Fruit fly (Drosophila melanogaster) whole organism, prepupa: Measurements from ENCODE around the gene RNaseX25.

Source experiments
- CG6163 ChIP-seq: fragments of 200-800 bp; sonication (Bioruptor generic); IDR thresholded peaks from 3 replicates; pipeline ENCODE4 v1.3.6; 2022; ENCODE audit warnings: missing biosample characterization, missing genetic modification characterization
- CG6276 ChIP-seq: fragments of 200-800 bp; sonication (Bioruptor generic); optimal IDR thresholded peaks from 2 replicates; lab custom pipeline; 2017; ENCODE audit warnings: missing biosample characterization, mild to moderate bottlenecking, missing genetic modification characterization
- CG6854 ChIP-seq: fragments of 200-800 bp; sonication (Bioruptor generic); optimal IDR thresholded peaks from 2 replicates; lab custom pipeline; 2017; ENCODE audit warnings: missing biosample characterization, mild to moderate bottlenecking, missing genetic modification characterization
- Eip75B ChIP-seq: fragments of 200-800 bp; sonication (Bioruptor generic); optimal IDR thresholded peaks from 3 replicates; lab custom pipeline; 2016; ENCODE audit warnings: missing biosample characterization, missing genetic modification characterization
- Ets96B ChIP-seq: fragments of 200-800 bp; optimal IDR thresholded peaks from 2 replicates; lab custom pipeline; 2019; ENCODE audit warnings: missing biosample characterization, mild to moderate bottlenecking, missing genetic modification characterization, moderate library complexity
- Sox102F ChIP-seq: fragments of 200-800 bp; sonication (Bioruptor generic); optimal IDR thresholded peaks from 2 replicates; lab custom pipeline; 2016; ENCODE audit warnings: missing biosample characterization, mild to moderate bottlenecking, missing genetic modification characterization
- Sox14 ChIP-seq: fragments of 200-800 bp; sonication (Bioruptor generic); optimal IDR thresholded peaks from 3 replicates; lab custom pipeline; 2016; ENCODE audit warnings: missing biosample characterization, missing genetic modification characterization
- dac ChIP-seq: fragments of 200-800 bp; sonication (Bioruptor generic); optimal IDR thresholded peaks from 2 replicates; lab custom pipeline; 2017; ENCODE audit warnings: missing biosample characterization, mild to moderate bottlenecking, missing genetic modification characterization
- eg ChIP-seq: fragments of 200-800 bp; sonication (Bioruptor generic); IDR thresholded peaks from 3 replicates; pipeline ENCODE4 v1.3.6; 2022; ENCODE audit warnings: missing biosample characterization, missing genetic modification characterization
- net ChIP-seq: fragments of 200-800 bp; sonication (Bioruptor generic); optimal IDR thresholded peaks from 3 replicates; lab custom pipeline; 2016; ENCODE audit warnings: missing biosample characterization, missing genetic modification characterization
- spab ChIP-seq: fragments of 200-800 bp; sonication (Bioruptor generic); optimal IDR thresholded peaks from 2 replicates; lab custom pipeline; 2017; ENCODE audit warnings: missing biosample characterization, mild to moderate bottlenecking, missing genetic modification characterization, missing genetic modification reagents

- no peak for TF ChIP-seq Ets96B
- TF ChIP-seq Sox102F: no peak
- TF ChIP-seq CG6163 (GFP tag; lab: Robert Waterston, UW): no peak
- no peak for TF ChIP-seq CG6854
- TF ChIP-seq CG6276 (GFP tag; lab: Kevin White, UChicago): no peak
- TF ChIP-seq net: no peak
- TF ChIP-seq spab (GFP tag; lab: Kevin White, UChicago): no peak
- no peak for TF ChIP-seq dac (GFP tag; lab: Kevin White, UChicago)
- no peak for TF ChIP-seq eg
- no peak for TF ChIP-seq Sox14 (GFP tag; lab: Kevin White, UChicago)
- peak; percentile 8 for TF ChIP-seq Eip75B
Measured at dm6 chr3L:8005770-8006169, 35.4 kb downstream of the RNaseX25 start.
